Worm (Caenorhabditis elegans): ENCODE measurements around the gene C34D4.3.

The C34D4.3 gene

ce11 chrIV:7178942-7179341, 25.5 kb downstream of the C34D4.3 start, which contains the start of gene C42D4.3:
Gene C42D4.3, plus strand, starts transcription at chrIV:7179239.
- no peak for TF ChIP-seq mef-2 (tag; optimal IDR thresholded peaks at IDR 0.05)
- no peak for TF ChIP-seq alr-1 (tag; optimal IDR thresholded peaks at IDR 0.05; ENCODE audit: borderline replicate concordance)
- no peak for TF ChIP-seq aha-1 (tag; optimal IDR thresholded peaks at IDR 0.05)
- no peak for TF ChIP-seq ces-1 (GFP tag; optimal IDR thresholded peaks at IDR 0.05)
- no peak for TF ChIP-seq unc-130 (tag; optimal IDR thresholded peaks at IDR 0.05)
- no peak for TF ChIP-seq lin-35 (GFP tag; optimal IDR thresholded peaks at IDR 0.05)
- no peak for TF ChIP-seq unc-86 (tag; optimal IDR thresholded peaks at IDR 0.05)

ce11 chrIV:7180304-7180703, 26.8 kb downstream of the C34D4.3 start, which contains the start of gene cest-10:
Gene cest-10, plus strand, starts transcription at chrIV:7180557.
- TF ChIP-seq pax-3 (tag; optimal IDR thresholded peaks at IDR 0.05) (no peak), efl-1 (optimal IDR thresholded peaks at IDR 0.05) (no peak), efl-1 (GFP tag; optimal IDR thresholded peaks at IDR 0.05 in 1 of 2) (peak in 1 of 2 experiments; percentile 50), irx-1 (tag; optimal IDR thresholded peaks at IDR 0.05) (no peak), jun-1 (tag; optimal IDR thresholded peaks at IDR 0.05) (peak; percentile 13), elt-2 (tag; optimal IDR thresholded peaks at IDR 0.05) (peak; percentile 74), unc-86 (tag; optimal IDR thresholded peaks at IDR 0.05) (no peak), tlp-1 (tag; optimal IDR thresholded peaks at IDR 0.05) (peak; percentile 32)

ce11 chrIV:7182818-7183217, 29.4 kb downstream of the C34D4.3 start:
- TF ChIP-seq hlh-4 (tag; optimal IDR thresholded peaks at IDR 0.05), result no peak

- no peak for TF ChIP-seq Y116A8C.19 (tag; optimal IDR thresholded peaks at IDR 0.05; ENCODE audit: borderline replicate concordance)
- TF ChIP-seq unc-130 (tag; optimal IDR thresholded peaks at IDR 0.05), result no peak
- no peak for TF ChIP-seq mef-2 (tag; optimal IDR thresholded peaks at IDR 0.05)
- TF ChIP-seq lin-13 (GFP tag; optimal IDR thresholded peaks at IDR 0.05), result no peak
- no peak for TF ChIP-seq nhr-90 (tag; optimal IDR thresholded peaks at IDR 0.05; ENCODE audit: poor library complexity)
- TF ChIP-seq F16B12.6 (tag; optimal IDR thresholded peaks at IDR 0.05), result no peak
- no peak for TF ChIP-seq fkh-8 (tag; optimal IDR thresholded peaks at IDR 0.05)
- TF ChIP-seq elt-2 (tag; optimal IDR thresholded peaks at IDR 0.05), result no peak
- no peak for TF ChIP-seq fkh-4 (tag; optimal IDR thresholded peaks at IDR 0.05; ENCODE audit: borderline replicate concordance)
These were observed 31.1 kb downstream of the C34D4.3 start, which contains the start of gene clec-179 for ce11 chrIV:7184597-7184996. Gene clec-179, minus strand, starts transcription at chrIV:7184697.

ce11 chrIV:7186756-7187155, 33.3 kb downstream of the C34D4.3 start, which contains the start of gene str-249:
Gene str-249, minus strand, starts transcription at chrIV:7186856.
- TF ChIP-seq aha-1 (tag; optimal IDR thresholded peaks at IDR 0.05) (no peak), hlh-4 (tag; optimal IDR thresholded peaks at IDR 0.05) (no peak), ztf-4 (tag; optimal IDR thresholded peaks at IDR 0.05) (no peak)

ce11 chrIV:7188030-7188429, 34.6 kb downstream of the C34D4.3 start, which contains the start of gene C42D4.13:
Gene C42D4.13, minus strand, starts transcription at chrIV:7188130.
- TF ChIP-seq nhr-28 (tag; optimal IDR thresholded peaks at IDR 0.05) (no peak), aly-2 (tag; optimal IDR thresholded peaks at IDR 0.05) (no peak), ceh-88 (GFP tag; IDR thresholded peaks at IDR 0.05) (no peak), snpc-4 (tag; optimal IDR thresholded peaks at IDR 0.05) (no peak), blmp-1 (tag; optimal IDR thresholded peaks at IDR 0.05) (no peak), nhr-76 (tag; optimal IDR thresholded peaks at IDR 0.05) (no peak), mab-9 (GFP tag; IDR thresholded peaks at IDR 0.05) (no peak), efl-3 (GFP tag; optimal IDR thresholded peaks at IDR 0.05) (no peak), elt-2 (tag; optimal IDR thresholded peaks at IDR 0.05) (no peak), unc-86 (tag; optimal IDR thresholded peaks at IDR 0.05) (no peak), sptf-1 (tag; optimal IDR thresholded peaks at IDR 0.05) (no peak), ceh-8 (GFP tag; optimal IDR thresholded peaks at IDR 0.05) (no peak), mef-2 (tag; optimal IDR thresholded peaks at IDR 0.05) (no peak), ceh-82 (tag; optimal IDR thresholded peaks at IDR 0.05) (no peak), nhr-47 (tag; optimal IDR thresholded peaks at IDR 0.05) (no peak), lin-13 (GFP tag; optimal IDR thresholded peaks at IDR 0.05) (no peak)
